Fruit fly (Drosophila melanogaster) whole organism, wandering third instar larva: ENCODE data around the gene CG18731.

Source experiments
- CG9705 ChIP-seq: fragments of 200-800 bp; sonication (Bioruptor generic); optimal IDR thresholded peaks from 2 replicates; lab custom pipeline; 2018; ENCODE audit warnings: missing biosample characterization, mild to moderate bottlenecking, missing genetic modification characterization
- Dfd ChIP-seq: fragments of >200 bp; optimal IDR thresholded peaks from 2 replicates; lab custom pipeline; 2017; ENCODE audit warnings: missing biosample characterization, missing genetic modification characterization
- Dif ChIP-seq: fragments of 200-275, 200-300 bp; sonication (Bioruptor generic); optimal IDR thresholded peaks from 2 replicates; lab custom pipeline; 2018; ENCODE audit warnings: missing biosample characterization, missing genetic modification characterization; ENCODE audit not compliant: partially characterized antibody
- GATAd ChIP-seq: sonication (Bioruptor generic); optimal IDR thresholded peaks from 2 replicates; lab custom pipeline; 2016; ENCODE audit warnings: missing biosample characterization, missing genetic modification characterization
- Hnf4 ChIP-seq: fragments of 200-800 bp; sonication (Bioruptor generic); optimal IDR thresholded peaks from 2 replicates; lab custom pipeline; 2016; ENCODE audit warnings: missing biosample characterization, mild to moderate bottlenecking, missing genetic modification characterization
- Mio ChIP-seq: sonication (Bioruptor generic); optimal IDR thresholded peaks from 2 replicates; lab custom pipeline; 2016; ENCODE audit warnings: missing biosample characterization, missing genetic modification characterization
- Myc ChIP-seq: fragments of >200 bp; optimal IDR thresholded peaks from 2 replicates; lab custom pipeline; 2017
- Rel ChIP-seq, 2 experiments: fragments of 200-800 bp; sonication (Bioruptor generic) in 1 of 2; optimal IDR thresholded peaks; 2 replicates in 1 of 2; 3 replicates in 1 of 2; lab custom pipeline; 2016 to 2019; ENCODE audit warnings: mild to moderate bottlenecking in 2 of 2, missing biosample characterization in 2 of 2, missing genetic modification characterization in 2 of 2, moderate library complexity in 1 of 2
- fru ChIP-seq: fragments of 200-800 bp; sonication (Bioruptor generic); optimal IDR thresholded peaks from 3 replicates; lab custom pipeline; 2016; ENCODE audit warnings: missing biosample characterization, mild to moderate bottlenecking, missing genetic modification characterization
- jim ChIP-seq: fragments of 175-275, 200-325 bp; sonication (Bioruptor generic); optimal IDR thresholded peaks from 2 replicates; lab custom pipeline; 2016; ENCODE audit warnings: missing biosample characterization, mild to moderate bottlenecking, missing genetic modification characterization
- sage ChIP-seq: fragments of 200-800 bp; sonication (Bioruptor generic); optimal IDR thresholded peaks from 2 replicates; lab custom pipeline; 2016; ENCODE audit warnings: missing biosample characterization, mild to moderate bottlenecking, missing genetic modification characterization
- sv ChIP-seq: fragments of 200-800 bp; sonication (Bioruptor generic); optimal IDR thresholded peaks from 3 replicates; lab custom pipeline; 2016; ENCODE audit warnings: missing biosample characterization, missing genetic modification characterization
- woc ChIP-seq: sonication (Bioruptor generic); optimal IDR thresholded peaks from 2 replicates; lab custom pipeline; 2016; ENCODE audit warnings: missing biosample characterization, mild to moderate bottlenecking, missing genetic modification characterization

DNA sequence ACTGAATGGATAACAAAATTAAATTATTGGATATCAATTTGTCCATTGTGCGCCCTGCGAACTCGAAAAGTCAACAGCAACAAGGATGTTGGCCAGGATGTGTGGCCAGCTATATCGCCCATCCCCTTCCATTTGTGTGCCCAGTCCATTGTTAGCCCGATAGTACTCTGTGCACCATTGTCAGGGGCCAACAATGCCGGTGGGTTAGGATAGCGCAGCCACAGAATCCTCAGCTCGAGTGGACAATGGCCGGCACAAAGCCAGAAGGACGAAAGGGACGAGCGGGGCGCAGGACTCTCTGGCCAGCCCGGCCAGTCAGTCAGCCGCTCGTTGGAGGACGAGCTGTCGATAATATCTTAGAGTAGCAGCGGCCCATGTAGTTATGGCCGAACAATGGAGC, 27.0 kb upstream of the CG18731 start:
- TF ChIP-seq GATAd (GFP tag; lab: Kevin White, UChicago) = no peak
- TF ChIP-seq Hnf4 (GFP tag; lab: Kevin White, UChicago) = no peak
- no peak for TF ChIP-seq woc (GFP tag; lab: Kevin White, UChicago)
- TF ChIP-seq jim (GFP tag; lab: Kevin White, UChicago) = no peak
- no peak for TF ChIP-seq Mio (GFP tag; lab: Kevin White, UChicago)
- no peak for TF ChIP-seq Myc (lab: Kevin White, UChicago)
- no peak for TF ChIP-seq Dfd
- no peak for TF ChIP-seq sage (GFP tag; lab: Kevin White, UChicago)
- TF ChIP-seq fru (GFP tag; lab: Kevin White, UChicago) = no peak
- TF ChIP-seq CG9705 (GFP tag; lab: Kevin White, UChicago) = no peak
- no peak for TF ChIP-seq Dif
- TF ChIP-seq Rel (GFP tag; optimal IDR thresholded peaks at IDR 0.05; lab: Kevin White, UChicago) = no peak
- no peak for TF ChIP-seq Rel (tag; optimal IDR thresholded peaks at IDR 0.05; lab: Kevin White, UChicago)
- no peak for TF ChIP-seq sv (GFP tag; lab: Kevin White, UChicago)
